Fruit fly (Drosophila melanogaster) whole organism, wandering third instar larva: ENCODE measurements around the gene CG3402.

ENCODE experiments used
- CrebA ChIP-seq: fragments of 200-800 bp; sonication (Bioruptor generic); optimal IDR thresholded peaks from 2 replicates; lab custom pipeline; 2016; ENCODE audit warnings: missing biosample characterization, mild to moderate bottlenecking, missing genetic modification characterization, borderline replicate concordance
- Dfd ChIP-seq: fragments of >200 bp; optimal IDR thresholded peaks from 2 replicates; lab custom pipeline; 2017; ENCODE audit warnings: missing biosample characterization, missing genetic modification characterization
- GATAd ChIP-seq: sonication (Bioruptor generic); optimal IDR thresholded peaks from 2 replicates; lab custom pipeline; 2016; ENCODE audit warnings: missing biosample characterization, missing genetic modification characterization
- HLH106 ChIP-seq: fragments of 200-800 bp; optimal IDR thresholded peaks from 3 replicates; lab custom pipeline; 2019; ENCODE audit warnings: missing biosample characterization, mild to moderate bottlenecking, missing genetic modification characterization, moderate library complexity
- N ChIP-seq: fragments of >200 bp; optimal IDR thresholded peaks from 2 replicates; lab custom pipeline; 2018; ENCODE audit warnings: missing biosample characterization, missing external identifiers, missing genetic modification characterization
- OdsH ChIP-seq: fragments of 200-800 bp; sonication (Bioruptor generic); optimal IDR thresholded peaks from 2 replicates; lab custom pipeline; 2016; ENCODE audit warnings: missing biosample characterization, mild to moderate bottlenecking, missing genetic modification characterization
- Sp1 ChIP-seq: fragments of 200-800 bp; sonication (Bioruptor generic); optimal IDR thresholded peaks from 3 replicates; lab custom pipeline; 2019; ENCODE audit warnings: missing biosample characterization, mild to moderate bottlenecking, missing genetic modification characterization, moderate library complexity
- ey ChIP-seq: fragments of 200-800 bp; sonication (Bioruptor generic); optimal IDR thresholded peaks from 2 replicates; lab custom pipeline; 2016; ENCODE audit warnings: missing biosample characterization, missing genetic modification characterization
- h ChIP-seq: fragments of 200-800 bp; sonication (Bioruptor generic); optimal IDR thresholded peaks from 3 replicates; lab custom pipeline; 2016; ENCODE audit warnings: missing biosample characterization, mild to moderate bottlenecking, missing genetic modification characterization
- pan ChIP-seq: fragments of >200 bp; optimal IDR thresholded peaks from 2 replicates; lab custom pipeline; 2017
- psq ChIP-seq: fragments of 200-800 bp; sonication (Bioruptor generic); optimal IDR thresholded peaks from 3 replicates; lab custom pipeline; 2017; ENCODE audit warnings: missing biosample characterization, mild to moderate bottlenecking, missing genetic modification characterization, moderate library complexity
- sv ChIP-seq: fragments of 200-800 bp; sonication (Bioruptor generic); optimal IDR thresholded peaks from 3 replicates; lab custom pipeline; 2016; ENCODE audit warnings: missing biosample characterization, missing genetic modification characterization
- woc ChIP-seq: sonication (Bioruptor generic); optimal IDR thresholded peaks from 2 replicates; lab custom pipeline; 2016; ENCODE audit warnings: missing biosample characterization, mild to moderate bottlenecking, missing genetic modification characterization

- TF ChIP-seq h (GFP tag; lab: Kevin White, UChicago) (no peak), sv (GFP tag; lab: Kevin White, UChicago) (no peak), Sp1 (no peak), ey (GFP tag; lab: Kevin White, UChicago) (no peak), GATAd (GFP tag; lab: Kevin White, UChicago) (no peak), psq (GFP tag; lab: Kevin White, UChicago) (no peak), OdsH (GFP tag; lab: Kevin White, UChicago) (no peak), HLH106 (tag; lab: Kevin White, UChicago) (no peak), CrebA (GFP tag; lab: Kevin White, UChicago) (no peak), Dfd (GFP tag; lab: Kevin White, UChicago) (no peak), woc (no peak), pan (lab: Kevin White, UChicago) (no peak), N (GFP tag; lab: Kevin White, UChicago) (no peak)
Measured at dm6 chr3L:685441-685804, 32.7 kb upstream of the CG3402 start, which contains the start of gene ebd1.
